Worm (Caenorhabditis elegans): ENCODE results near the gene air-1.

ce11 chrV:8212816-8213215 lies 8.5 kb upstream of the air-1 start:
- TF ChIP-seq unc-120 (tag; optimal IDR thresholded peaks at IDR 0.05; ENCODE audit: poor library complexity, severe bottlenecking) (no peak), ces-1 (GFP tag; optimal IDR thresholded peaks at IDR 0.05) (no peak), unc-62 (GFP tag; optimal IDR thresholded peaks at IDR 0.05) (no peak), snpc-4 (tag; optimal IDR thresholded peaks at IDR 0.05) (no peak), ztf-11 (tag; optimal IDR thresholded peaks at IDR 0.05) (no peak), pha-4 (tag; optimal IDR thresholded peaks at IDR 0.05) (no peak), zip-8 (tag; optimal IDR thresholded peaks at IDR 0.05) (no peak), drap-1 (GFP tag; optimal IDR thresholded peaks at IDR 0.05) (no peak), sem-2 (GFP tag; optimal IDR thresholded peaks at IDR 0.05) (no peak), elt-1 (tag; optimal IDR thresholded peaks at IDR 0.05; ENCODE audit: borderline replicate concordance, insufficient read depth) (no peak), cnd-1 (tag; optimal IDR thresholded peaks at IDR 0.05) (no peak), ham-2 (GFP tag; optimal IDR thresholded peaks at IDR 0.05) (no peak), nhr-76 (tag; optimal IDR thresholded peaks at IDR 0.05) (no peak), elt-3 (tag; optimal IDR thresholded peaks at IDR 0.05) (no peak)
